Worm (Caenorhabditis elegans): ENCODE results near the gene arrd-13.

DNA sequence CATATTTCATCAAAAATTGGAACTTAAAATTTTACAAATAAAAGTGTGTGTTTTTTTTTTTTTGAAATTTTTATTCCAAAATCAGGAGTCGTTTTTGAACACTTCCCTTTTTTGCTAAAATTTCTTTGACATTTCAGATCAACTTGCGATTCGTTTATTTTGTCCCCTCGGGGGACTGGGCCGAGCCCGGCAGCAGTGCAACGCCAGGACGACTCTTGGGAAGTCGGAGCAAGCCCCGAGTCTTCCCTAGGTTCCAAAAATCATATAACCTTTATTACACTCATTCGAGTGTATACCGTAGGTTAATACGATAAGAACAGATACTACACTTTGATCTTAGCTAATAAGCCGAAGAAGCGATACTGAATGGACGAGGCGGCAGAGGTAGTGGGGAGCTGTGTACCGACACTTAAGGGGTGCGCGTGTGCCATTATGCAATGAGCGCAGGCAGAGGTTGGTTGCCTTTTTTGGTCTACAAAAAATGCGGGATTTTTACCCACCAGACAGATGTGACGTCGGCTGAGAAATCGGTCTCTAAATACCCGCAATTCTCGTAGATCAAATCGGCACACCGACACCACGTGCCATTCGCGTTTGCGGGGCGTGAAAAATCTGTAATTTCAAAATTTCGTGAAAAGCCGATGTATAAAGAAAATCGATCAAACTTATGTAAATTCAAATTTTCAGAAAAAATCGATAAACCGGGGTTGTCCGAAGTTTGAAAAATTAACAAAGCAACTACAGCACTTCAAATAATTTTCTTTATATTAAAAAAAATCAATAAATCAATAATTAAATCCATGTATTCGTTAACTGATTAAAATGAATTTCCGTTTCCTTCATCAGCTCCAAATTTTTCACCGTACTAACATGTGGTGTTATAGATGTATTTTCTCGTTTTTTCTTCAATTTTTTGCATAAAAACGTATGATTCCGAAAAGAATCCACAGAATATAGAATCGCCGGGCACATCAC is 40.5 kb upstream of the arrd-13 start:
- TF ChIP-seq ceh-9 (tag; optimal IDR thresholded peaks at IDR 0.05) (no peak), pqm-1 (tag; optimal IDR thresholded peaks at IDR 0.05) (no peak), hlh-30 (tag; optimal IDR thresholded peaks at IDR 0.05; ENCODE audit: insufficient read depth) (no peak), zip-5 (tag; optimal IDR thresholded peaks at IDR 0.05) (no peak), elt-2 (tag; optimal IDR thresholded peaks at IDR 0.05) (no peak), ama-1 (optimal IDR thresholded peaks at IDR 0.05) (no peak), ceh-18 (tag; optimal IDR thresholded peaks at IDR 0.05) (no peak), ets-4 (tag; optimal IDR thresholded peaks at IDR 0.05) (no peak)
